Fruit fly (Drosophila melanogaster) whole organism, pupa: ENCODE measurements around the gene Brms1.
A peak's percentile ranks its signal among the peaks of the same experiment; 100 is the strongest.

Experiments used
- CG10348 ChIP-seq: fragments of 200-800 bp; sonication (Bioruptor generic); IDR thresholded peaks from 2 replicates; pipeline ENCODE4 v1.3.6; 2022; ENCODE audit warnings: missing biosample characterization, missing genetic modification characterization
- CG17806 ChIP-seq: fragments of 200-800 bp; sonication (Bioruptor generic); optimal IDR thresholded peaks from 2 replicates; lab custom pipeline; 2018; ENCODE audit warnings: missing biosample characterization, mild to moderate bottlenecking, missing genetic modification characterization, moderate library complexity
- CG32121 ChIP-seq: fragments of 200-800 bp; sonication (Bioruptor generic); IDR thresholded peaks from 2 replicates; pipeline ENCODE4 v1.3.6; 2022; ENCODE audit warnings: missing biosample characterization, missing genetic modification characterization
- CG34367 ChIP-seq: fragments of 200-800 bp; sonication (Bioruptor generic); optimal IDR thresholded peaks from 2 replicates; lab custom pipeline; 2018; ENCODE audit warnings: missing biosample characterization, mild to moderate bottlenecking, missing genetic modification characterization
- CG4496 ChIP-seq: fragments of 200-800 bp; sonication (Bioruptor generic); IDR thresholded peaks from 3 replicates; pipeline ENCODE4 v1.3.6; 2022; ENCODE audit warnings: missing biosample characterization, missing genetic modification characterization
- CG8159 ChIP-seq: fragments of 200-800 bp; sonication (Bioruptor generic); optimal IDR thresholded peaks from 3 replicates; lab custom pipeline; 2018; ENCODE audit warnings: missing biosample characterization, mild to moderate bottlenecking, missing genetic modification characterization, moderate library complexity
- CG8301 ChIP-seq: fragments of 200-800 bp; sonication (Bioruptor generic); optimal IDR thresholded peaks from 2 replicates; lab custom pipeline; 2018; ENCODE audit warnings: missing biosample characterization, mild to moderate bottlenecking, missing genetic modification characterization
- CG9948 ChIP-seq: fragments of 200-800 bp; sonication (Bioruptor generic); optimal IDR thresholded peaks from 2 replicates; lab custom pipeline; 2018; ENCODE audit warnings: missing biosample characterization, mild to moderate bottlenecking, missing genetic modification characterization, moderate library complexity
- EcR ChIP-seq: fragments of 200-800 bp; sonication (Bioruptor generic); optimal IDR thresholded peaks from 3 replicates; lab custom pipeline; 2019; ENCODE audit warnings: missing biosample characterization, missing genetic modification characterization, mild to moderate bottlenecking, moderate library complexity, missing genetic modification reagents
- Pif1A ChIP-seq: fragments of 200-800 bp; sonication (Bioruptor generic); optimal IDR thresholded peaks from 3 replicates; lab custom pipeline; 2016; ENCODE audit warnings: missing biosample characterization, missing genetic modification characterization
- Snoo ChIP-seq: fragments of 200-800 bp; sonication (Bioruptor generic); optimal IDR thresholded peaks from 3 replicates; lab custom pipeline; 2017; ENCODE audit warnings: missing biosample characterization, mild to moderate bottlenecking, missing genetic modification characterization, inconsistent platforms
- gl ChIP-seq: fragments of 200-800 bp; sonication (Bioruptor generic); optimal IDR thresholded peaks from 2 replicates; lab custom pipeline; 2018; ENCODE audit warnings: missing biosample characterization, mild to moderate bottlenecking, missing genetic modification characterization
- rn ChIP-seq: fragments of 200-800 bp; sonication (Bioruptor generic); IDR thresholded peaks from 2 replicates; pipeline ENCODE4 v1.3.6; 2022; ENCODE audit warnings: missing biosample characterization, missing genetic modification characterization

DNA sequence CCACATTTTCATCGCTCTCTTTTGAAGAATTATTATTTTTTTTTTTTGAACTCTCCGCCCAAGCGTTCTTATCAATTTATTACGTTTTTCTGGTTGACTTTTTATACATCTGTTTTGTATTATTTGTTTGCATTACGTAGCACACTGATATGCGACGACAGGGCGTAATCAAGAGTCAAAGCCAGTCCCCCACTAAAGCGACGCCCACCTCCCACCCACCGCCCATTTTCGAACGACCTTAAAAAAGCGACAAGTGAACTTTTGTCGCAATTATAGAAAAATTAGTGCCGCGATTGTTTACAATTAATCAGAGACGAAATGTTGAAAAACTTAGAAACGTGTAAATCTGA is 18.6 kb downstream of the Brms1 start:
- TF ChIP-seq CG4496 (GFP tag; lab: Robert Waterston, UW) = peak; percentile 53; the same call in 2 of the 3 replicates
- TF ChIP-seq CG10348 (GFP tag; lab: Robert Waterston, UW) = no peak
- TF ChIP-seq Pif1A (GFP tag; lab: Kevin White, UChicago) = no peak
- TF ChIP-seq CG8301 (tag; lab: Kevin White, UChicago) = no peak
- TF ChIP-seq CG8159 (tag; lab: Kevin White, UChicago) = no peak
- no peak for TF ChIP-seq CG17806
- TF ChIP-seq rn = no peak
- no peak for TF ChIP-seq CG32121 (GFP tag; lab: Robert Waterston, UW)
- TF ChIP-seq CG9948 (tag; lab: Kevin White, UChicago) = no peak
- no peak for TF ChIP-seq CG34367 (tag; lab: Kevin White, UChicago)
- TF ChIP-seq EcR = no peak
- no peak for TF ChIP-seq gl (tag; lab: Kevin White, UChicago)
- TF ChIP-seq Snoo (tag; lab: Kevin White, UChicago) = no peak
